Worm (Caenorhabditis elegans): Measurements from ENCODE around the gene F15B10.3.

ce11 chrIV:6622142-6622541, 19.7 kb downstream of the F15B10.3 start:
- TF ChIP-seq lin-38 (GFP tag; IDR thresholded peaks at IDR 0.05): no peak
- no peak for TF ChIP-seq aha-1 (tag)
- no peak for TF ChIP-seq lir-3 (tag; optimal IDR thresholded peaks at IDR 0.05)
- no peak for TF ChIP-seq ztf-11 (tag; optimal IDR thresholded peaks at IDR 0.05)
- no peak for TF ChIP-seq daf-8 (GFP tag; IDR thresholded peaks at IDR 0.05)
- TF ChIP-seq snpc-4 (tag; optimal IDR thresholded peaks at IDR 0.05): no peak
